Worm (Caenorhabditis elegans) whole organism, L4 larva: ENCODE measurements around the gene Y45G5AM.6.

Experiments
- saeg-2 ChIP-seq: fragments of 200-800 bp; sonication (Bioruptor generic); IDR thresholded peaks from 2 replicates; pipeline ENCODE4 v1.3.6; 2022; ENCODE audit warnings: missing genetic modification reagents, missing genetic modification characterization, missing compliant biosample characterization
- snpc-4 ChIP-seq: fragments of 150-350 bp; optimal IDR thresholded peaks from 2 replicates; lab custom pipeline; 2014; ENCODE audit warnings: missing biosample characterization, missing genetic modification characterization

DNA sequence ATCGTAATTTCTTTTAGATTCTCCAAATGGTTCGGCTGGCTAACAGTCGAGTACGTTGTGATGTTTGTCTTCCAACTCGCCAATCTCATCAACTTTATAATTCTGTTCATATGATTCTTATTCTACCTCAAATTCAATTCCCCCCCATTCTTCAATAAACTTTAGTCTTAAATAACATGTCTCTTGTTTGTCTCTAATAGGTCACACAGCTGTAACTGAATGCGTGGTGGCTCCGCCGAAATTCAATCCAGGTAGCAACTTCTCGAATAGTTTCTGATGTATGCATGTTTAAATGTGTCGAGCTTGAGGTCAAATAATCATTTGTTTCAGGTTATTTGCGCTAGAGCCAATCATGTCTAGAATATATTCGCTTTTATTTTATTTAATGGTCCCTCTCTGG is 13.4 kb downstream of the Y45G5AM.6 start, which contains the start of gene lgc-29:
- TF ChIP-seq snpc-4 (tag; lab: Kevin White, UChicago) = no peak
- TF ChIP-seq saeg-2 (GFP tag; lab: Robert Waterston, UW) = no peak
